Worm (Caenorhabditis elegans) whole organism, L1 larva: ENCODE measurements around the gene srh-145.

ENCODE experiments used
- C04F5.9 ChIP-seq: sonication (generic microtip); optimal IDR thresholded peaks from 2 replicates; lab custom pipeline; 2016; ENCODE audit warnings: missing genetic modification characterization, missing compliant biosample characterization
- C16A3.4 ChIP-seq: fragments of 150-350 bp; optimal IDR thresholded peaks from 2 replicates; lab custom pipeline; 2014; ENCODE audit warnings: missing biosample characterization, missing genetic modification characterization
- aha-1 ChIP-seq: fragments of 150-350 bp; optimal IDR thresholded peaks from 2 replicates; lab custom pipeline; 2014; ENCODE audit warnings: missing biosample characterization, missing genetic modification characterization
- alr-1 ChIP-seq: fragments of 200-800 bp; sonication (Bioruptor generic); optimal IDR thresholded peaks from 2 replicates; lab custom pipeline; 2018; ENCODE audit warnings: borderline replicate concordance, mild to moderate bottlenecking, missing genetic modification characterization, missing compliant biosample characterization
- blmp-1 ChIP-seq: fragments of 150-350 bp; optimal IDR thresholded peaks from 2 replicates; lab custom pipeline; 2014; ENCODE audit warnings: missing biosample characterization, missing genetic modification characterization
- ceh-63 ChIP-seq: fragments of 200-800 bp; sonication (Bioruptor generic); optimal IDR thresholded peaks from 2 replicates; lab custom pipeline; 2018; ENCODE audit warnings: mild to moderate bottlenecking, missing genetic modification characterization, missing compliant biosample characterization
- ceh-8 ChIP-seq: fragments of 200-800 bp; sonication (Bioruptor generic); optimal IDR thresholded peaks from 2 replicates; lab custom pipeline; 2018; ENCODE audit warnings: mild to moderate bottlenecking, missing genetic modification characterization, moderate library complexity, missing compliant biosample characterization
- ceh-82 ChIP-seq, 3 experiments: fragments of 150-350 bp in 1 of 3; sonication (generic microtip) in 2 of 3; optimal IDR thresholded peaks; 2 replicates each; lab custom pipeline; 2014 to 2017; ENCODE audit warnings: missing biosample characterization in 3 of 3, missing genetic modification characterization in 3 of 3
- ceh-88 ChIP-seq: fragments of 200-800 bp; sonication (Bioruptor generic); IDR thresholded peaks from 2 replicates; pipeline ENCODE4 v1.3.6; 2022; ENCODE audit warnings: missing genetic modification characterization, missing compliant biosample characterization
- ceh-90 ChIP-seq: sonication (generic microtip); optimal IDR thresholded peaks from 2 replicates; lab custom pipeline; 2016; ENCODE audit warnings: missing genetic modification characterization, missing compliant biosample characterization
- dpl-1 ChIP-seq, 3 experiments: fragments of 150-350 bp in 2 of 3; sonication (generic microtip) in 1 of 3; optimal IDR thresholded peaks; 2 replicates each; lab custom pipeline; 2014 to 2017; ENCODE audit warnings: missing biosample characterization in 3 of 3, missing genetic modification characterization in 3 of 3, missing genetic modification reagents in 3 of 3
- dsc-1 ChIP-seq: sonication (generic microtip); optimal IDR thresholded peaks from 2 replicates; lab custom pipeline; 2016; ENCODE audit warnings: mild to moderate bottlenecking, missing genetic modification characterization, missing compliant biosample characterization
- efl-1 ChIP-seq, 4 experiments: fragments of 150-350 bp; optimal IDR thresholded peaks in 3 of 4; peaks in 1 of 4; 1 replicate in 1 of 4; 2 replicates in 3 of 4; lab custom pipeline; 2014; ENCODE audit warnings: missing biosample characterization in 2 of 4, missing genetic modification characterization in 2 of 4, missing genetic modification reagents in 2 of 4
- egl-13 ChIP-seq: sonication (generic microtip); optimal IDR thresholded peaks from 2 replicates; lab custom pipeline; 2016; ENCODE audit warnings: missing genotype, missing genetic modification reagents, missing genetic modification characterization, missing compliant biosample characterization
- egl-27 ChIP-seq, 2 experiments: fragments of 150-350 bp in 1 of 2; sonication (generic microtip); optimal IDR thresholded peaks; 3 replicates each; lab custom pipeline; 2017 to 2018; ENCODE audit warnings: missing biosample characterization in 2 of 2, missing genetic modification characterization in 2 of 2, missing genetic modification reagents in 2 of 2
- elt-2 ChIP-seq: sonication (generic microtip); optimal IDR thresholded peaks from 2 replicates; lab custom pipeline; 2016; ENCODE audit warnings: missing genetic modification characterization, mild to moderate bottlenecking, inconsistent platforms, missing compliant biosample characterization, missing genetic modification reagents
- elt-3 ChIP-seq, 6 experiments: fragments of 150-350 bp in 1 of 6; sonication (generic microtip); optimal IDR thresholded peaks; 2 replicates each; lab custom pipeline; 2017 to 2018; ENCODE audit warnings: missing biosample characterization in 6 of 6, missing genetic modification characterization in 6 of 6, inconsistent platforms in 1 of 6
- ets-5 ChIP-seq: fragments of 200-800 bp; sonication (Bioruptor generic); IDR thresholded peaks from 2 replicates; pipeline ENCODE4 v1.3.6; 2022; ENCODE audit warnings: missing genetic modification characterization, missing compliant biosample characterization
- fkh-10 ChIP-seq: sonication (generic microtip); optimal IDR thresholded peaks from 2 replicates; lab custom pipeline; 2017; ENCODE audit warnings: missing biosample characterization, missing genetic modification reagents, missing genetic modification characterization
- fkh-4 ChIP-seq: sonication (generic microtip); optimal IDR thresholded peaks from 2 replicates; lab custom pipeline; 2016; ENCODE audit warnings: missing compliant biosample characterization, missing genetic modification characterization, borderline replicate concordance
- fkh-8 ChIP-seq: sonication (generic microtip); optimal IDR thresholded peaks from 2 replicates; lab custom pipeline; 2016; ENCODE audit warnings: mild to moderate bottlenecking, missing genetic modification characterization, missing compliant biosample characterization
- fos-1 ChIP-seq: fragments of 150-350 bp; optimal IDR thresholded peaks from 2 replicates; lab custom pipeline; 2014; ENCODE audit warnings: missing biosample characterization, missing genetic modification characterization
- hlh-17 ChIP-seq: fragments of 200-800 bp; sonication (Bioruptor generic); optimal IDR thresholded peaks from 2 replicates; lab custom pipeline; 2018; ENCODE audit warnings: missing genetic modification characterization, mild to moderate bottlenecking, missing compliant biosample characterization, moderate library complexity, borderline replicate concordance
- jun-1 ChIP-seq: fragments of 150-350 bp; optimal IDR thresholded peaks from 2 replicates; lab custom pipeline; 2014; ENCODE audit warnings: missing biosample characterization, missing genetic modification reagents, missing genetic modification characterization
- lin-35 ChIP-seq, 2 experiments: fragments of 150-350 bp; optimal IDR thresholded peaks; 2 replicates each; lab custom pipeline; 2014; ENCODE audit warnings: missing biosample characterization in 2 of 2, missing genetic modification characterization in 2 of 2, missing genetic modification reagents in 2 of 2
- mdl-1 ChIP-seq, 2 experiments: fragments of 150-350 bp; optimal IDR thresholded peaks; 2 replicates each; lab custom pipeline; 2014 to 2017; ENCODE audit warnings: missing biosample characterization in 2 of 2, missing genetic modification characterization in 2 of 2, inconsistent platforms in 1 of 2
- mef-2 ChIP-seq: fragments of 150-350 bp; optimal IDR thresholded peaks from 2 replicates; lab custom pipeline; 2014; ENCODE audit warnings: missing biosample characterization, missing genetic modification characterization
- mep-1 ChIP-seq: fragments of 150-350 bp; optimal IDR thresholded peaks from 2 replicates; lab custom pipeline; 2014; ENCODE audit warnings: missing biosample characterization, missing genetic modification characterization
- nhr-11 ChIP-seq: fragments of 150-350 bp; optimal IDR thresholded peaks from 2 replicates; lab custom pipeline; 2014; ENCODE audit warnings: missing biosample characterization, missing genetic modification characterization
- nhr-12 ChIP-seq: sonication (generic microtip); optimal IDR thresholded peaks from 2 replicates; lab custom pipeline; 2017; ENCODE audit warnings: missing biosample characterization, missing genetic modification characterization
- nhr-19 ChIP-seq: fragments of 200-800 bp; sonication (Bioruptor generic); conservative IDR thresholded peaks from 2 replicates; pipeline ENCODE4 v1.3.6; 2022; ENCODE audit warnings: missing genetic modification characterization, missing compliant biosample characterization
- nhr-71 ChIP-seq: sonication (generic microtip); optimal IDR thresholded peaks from 2 replicates; lab custom pipeline; 2016; ENCODE audit warnings: mild to moderate bottlenecking, missing genetic modification characterization, moderate library complexity, missing compliant biosample characterization
- nhr-84 ChIP-seq: sonication (generic microtip); optimal IDR thresholded peaks from 2 replicates; lab custom pipeline; 2017; ENCODE audit warnings: missing biosample characterization, missing genetic modification characterization
- nhr-85 ChIP-seq: sonication (generic microtip); peaks from one replicate; lab custom pipeline; 2016; ENCODE audit warnings: missing genetic modification characterization, inconsistent platforms, missing compliant biosample characterization
- nhr-90 ChIP-seq: sonication (generic microtip); optimal IDR thresholded peaks from 2 replicates; lab custom pipeline; 2016; ENCODE audit warnings: mild to moderate bottlenecking, missing genetic modification characterization, missing compliant biosample characterization; ENCODE audit not compliant: poor library complexity
- pag-3 ChIP-seq: sonication (generic microtip); optimal IDR thresholded peaks from 2 replicates; lab custom pipeline; 2017; ENCODE audit warnings: missing genetic modification characterization, mild to moderate bottlenecking, missing compliant biosample characterization, antibody characterized with exemption, borderline replicate concordance; ENCODE audit not compliant: insufficient read depth
- pax-3 ChIP-seq: fragments of 200-800 bp; sonication (Bioruptor generic); optimal IDR thresholded peaks from 2 replicates; lab custom pipeline; 2018; ENCODE audit warnings: mild to moderate bottlenecking, missing genetic modification characterization, moderate library complexity, missing compliant biosample characterization
- pqm-1 ChIP-seq: sonication (generic microtip); optimal IDR thresholded peaks from 3 replicates; lab custom pipeline; 2017; ENCODE audit warnings: missing biosample characterization, missing genetic modification characterization
- rnt-1 ChIP-seq: sonication (generic microtip); optimal IDR thresholded peaks from 2 replicates; lab custom pipeline; 2016; ENCODE audit warnings: mild to moderate bottlenecking, missing genetic modification characterization, moderate library complexity, missing compliant biosample characterization
- skn-1 ChIP-seq: fragments of 150-350 bp; optimal IDR thresholded peaks from 2 replicates; lab custom pipeline; 2014; ENCODE audit warnings: missing biosample characterization, missing genetic modification characterization
- sox-4 ChIP-seq: sonication (generic microtip); optimal IDR thresholded peaks from 2 replicates; lab custom pipeline; 2016; ENCODE audit warnings: missing genetic modification characterization, missing compliant biosample characterization
- sup-37 ChIP-seq: fragments of 200-800 bp; sonication (Bioruptor generic); optimal IDR thresholded peaks from 2 replicates; lab custom pipeline; 2018; ENCODE audit warnings: mild to moderate bottlenecking, missing genetic modification characterization, missing compliant biosample characterization
- unc-130 ChIP-seq: fragments of 150-350 bp; optimal IDR thresholded peaks from 2 replicates; lab custom pipeline; 2017; ENCODE audit warnings: missing biosample characterization, missing genetic modification characterization, inconsistent platforms
- unc-30 ChIP-seq: sonication (generic microtip); optimal IDR thresholded peaks from 2 replicates; lab custom pipeline; 2017; ENCODE audit warnings: missing biosample characterization, missing genetic modification characterization
- unc-86 ChIP-seq: sonication (generic microtip); optimal IDR thresholded peaks from 2 replicates; lab custom pipeline; 2016; ENCODE audit warnings: missing genetic modification characterization, missing compliant biosample characterization
- unc-98 ChIP-seq: fragments of 200-800 bp; sonication (Bioruptor generic); IDR thresholded peaks from 2 replicates; pipeline ENCODE4 v1.3.6; 2022; ENCODE audit warnings: missing genetic modification characterization, missing compliant biosample characterization
- vab-15 ChIP-seq: sonication (generic microtip); optimal IDR thresholded peaks from 2 replicates; lab custom pipeline; 2017; ENCODE audit warnings: missing genotype, mild to moderate bottlenecking, missing genetic modification characterization, missing compliant biosample characterization
- xbp-1 ChIP-seq: sonication (generic microtip); optimal IDR thresholded peaks from 2 replicates; lab custom pipeline; 2016; ENCODE audit warnings: missing genetic modification characterization, missing compliant biosample characterization
- zag-1 ChIP-seq: fragments of 150-350 bp; optimal IDR thresholded peaks from 2 replicates; lab custom pipeline; 2014; ENCODE audit warnings: missing biosample characterization, missing genetic modification characterization
- zip-4 ChIP-seq: fragments of 200-800 bp; sonication (Bioruptor generic); optimal IDR thresholded peaks from 2 replicates; lab custom pipeline; 2018; ENCODE audit warnings: mild to moderate bottlenecking, missing genetic modification characterization, moderate library complexity, missing compliant biosample characterization
- ztf-11 ChIP-seq, 2 experiments: sonication (generic microtip); optimal IDR thresholded peaks; 2 replicates each; lab custom pipeline; 2016 to 2017; ENCODE audit warnings: missing genetic modification characterization in 2 of 2, missing biosample characterization in 1 of 2, missing compliant biosample characterization in 1 of 2

srh-145 gene

DNA sequence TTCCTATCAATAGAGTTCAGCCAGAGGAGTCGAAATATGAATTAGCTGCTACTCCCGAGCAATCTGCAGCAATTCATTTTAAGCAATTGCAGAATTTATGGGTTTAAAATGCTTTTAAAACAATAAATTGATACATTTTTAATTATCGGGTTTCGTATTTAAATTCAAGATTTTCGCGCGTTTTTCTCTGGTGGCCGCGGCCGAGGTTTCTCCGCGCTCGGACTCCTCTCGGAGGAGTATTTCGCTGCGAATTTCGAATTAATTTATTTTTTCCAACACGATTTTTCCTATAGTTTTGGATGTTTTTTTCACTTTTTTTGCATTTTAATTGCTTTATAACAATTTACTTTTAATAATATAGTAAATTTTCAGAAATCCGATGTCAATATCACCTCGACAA is 9.0 kb upstream of the srh-145 start, which contains the start of gene F13A7.14 (continued):
- peak; percentile 94 for TF ChIP-seq pax-3 (tag; lab: Kevin White, UChicago)
- peak; percentile 80 for TF ChIP-seq zip-4 (GFP tag; lab: Kevin White, UChicago)
- TF ChIP-seq zag-1 (tag; lab: Kevin White, UChicago) = no peak
- peak; percentile 46 for TF ChIP-seq blmp-1 (tag; lab: Kevin White, UChicago)
- peak in 1 of 2 experiments; percentile 98 for TF ChIP-seq ztf-11 (tag; optimal IDR thresholded peaks at IDR 0.05; lab: Kevin White, UChicago)
- no peak for TF ChIP-seq aha-1 (tag; lab: Kevin White, UChicago)
- TF ChIP-seq ceh-8 (GFP tag; lab: Kevin White, UChicago) = peak; percentile 61
- peak; percentile 97 to 98 for TF ChIP-seq efl-1 (optimal IDR thresholded peaks at IDR 0.05; lab: Kevin White, UChicago)
- peak; percentile 97 to 100 for TF ChIP-seq efl-1 (GFP tag; optimal IDR thresholded peaks at IDR 0.05 in 1 of 2; lab: Kevin White, UChicago)
- TF ChIP-seq ceh-82 (tag; optimal IDR thresholded peaks at IDR 0.05; lab: Kevin White, UChicago) = peak; percentile 68 to 81 (median 70)
- peak; percentile 94 for TF ChIP-seq egl-13 (tag; lab: Kevin White, UChicago)
- peak; percentile 91 for TF ChIP-seq unc-98
- peak; percentile 96 to 97 for TF ChIP-seq lin-35 (GFP tag; optimal IDR thresholded peaks at IDR 0.05; lab: Kevin White, UChicago)
- TF ChIP-seq nhr-90 = peak; percentile 97
- TF ChIP-seq elt-3 (tag; optimal IDR thresholded peaks at IDR 0.05; lab: Kevin White, UChicago) = peak in 2 of 6 experiments; percentile 29 to 87
- no peak for TF ChIP-seq pag-3 (tag; lab: Kevin White, UChicago)
- TF ChIP-seq C04F5.9 (tag; lab: Kevin White, UChicago) = peak; percentile 88
- peak; percentile 79 for TF ChIP-seq mep-1 (tag; lab: Kevin White, UChicago)
- TF ChIP-seq ets-5 (GFP tag; lab: Robert Waterston, UW) = no peak
- peak; percentile 76 for TF ChIP-seq C16A3.4 (tag; lab: Kevin White, UChicago)
- peak; percentile 74 for TF ChIP-seq vab-15
- peak; percentile 32 for TF ChIP-seq ceh-63 (GFP tag; lab: Kevin White, UChicago)
- peak; percentile 96 for TF ChIP-seq dsc-1
- no peak for TF ChIP-seq fkh-10 (GFP tag; lab: Kevin White, UChicago)
- TF ChIP-seq ceh-90 = peak; percentile 95
- peak; percentile 94 for TF ChIP-seq sox-4 (tag; lab: Kevin White, UChicago)
- TF ChIP-seq xbp-1 (tag; lab: Kevin White, UChicago) = peak; percentile 91
- TF ChIP-seq nhr-12 (tag; lab: Kevin White, UChicago) = no peak
- peak; percentile 67 for TF ChIP-seq hlh-17
- TF ChIP-seq dpl-1 (GFP tag; optimal IDR thresholded peaks at IDR 0.05; lab: Kevin White, UChicago) = peak; percentile 95 to 98 (median 97)
- no peak for TF ChIP-seq alr-1 (tag; lab: Kevin White, UChicago)
- TF ChIP-seq pqm-1 (tag; lab: Kevin White, UChicago) = no peak
- TF ChIP-seq unc-86 (tag; lab: Kevin White, UChicago) = peak; percentile 83
- no peak for TF ChIP-seq egl-27 (tag; optimal IDR thresholded peaks at IDR 0.05; lab: Kevin White, UChicago)
- peak in 1 of 2 experiments; percentile 47 for TF ChIP-seq mdl-1 (tag; optimal IDR thresholded peaks at IDR 0.05; lab: Kevin White, UChicago)
- TF ChIP-seq nhr-19 (GFP tag; lab: Robert Waterston, UW) = peak; percentile 91
- peak; percentile 95 for TF ChIP-seq nhr-71
- peak; percentile 71 for TF ChIP-seq ceh-88
- TF ChIP-seq jun-1 (tag; lab: Kevin White, UChicago) = peak; percentile 54
- TF ChIP-seq fkh-8 (tag; lab: Kevin White, UChicago) = peak; percentile 77
- TF ChIP-seq elt-2 (tag; lab: Kevin White, UChicago) = peak; percentile 81
- TF ChIP-seq unc-30 = no peak
- peak; percentile 95 for TF ChIP-seq nhr-85 (tag; lab: Kevin White, UChicago)
- peak; percentile 97 for TF ChIP-seq fkh-4 (tag; lab: Kevin White, UChicago)
- TF ChIP-seq nhr-84 (tag; lab: Kevin White, UChicago) = no peak
- peak; percentile 79 for TF ChIP-seq unc-130 (tag; lab: Kevin White, UChicago)
- TF ChIP-seq rnt-1 (tag; lab: Kevin White, UChicago) = peak; percentile 99
- peak; percentile 85 for TF ChIP-seq skn-1 (tag; lab: Kevin White, UChicago)
- TF ChIP-seq nhr-11 = peak; percentile 25
- no peak for TF ChIP-seq fos-1
- TF ChIP-seq mef-2 (tag; lab: Kevin White, UChicago) = no peak
- peak; percentile 85 for TF ChIP-seq sup-37
